Worm (Caenorhabditis elegans) whole organism, L1 larva: ENCODE results near the gene C08F8.6.
"Not testable (repeated sequence)": the region's sequence is repeated elsewhere in the genome, so short reads cannot be mapped to it uniquely, and the experiment has no call there.

Experiments used
- aly-2 ChIP-seq: fragments of 150-350 bp; optimal IDR thresholded peaks from 2 replicates; lab custom pipeline; 2014; ENCODE audit warnings: missing biosample characterization, missing genetic modification characterization
- ama-1 ChIP-seq: fragments of 150-350 bp; optimal IDR thresholded peaks from 2 replicates; lab custom pipeline; 2014
- efl-3 ChIP-seq: fragments of 200-800 bp; sonication (Bioruptor generic); optimal IDR thresholded peaks from 2 replicates; lab custom pipeline; 2018; ENCODE audit warnings: mild to moderate bottlenecking, missing genetic modification characterization, missing compliant biosample characterization
- lir-3 ChIP-seq: sonication (generic microtip); optimal IDR thresholded peaks from 2 replicates; lab custom pipeline; 2016; ENCODE audit warnings: mild to moderate bottlenecking, missing genetic modification characterization, moderate library complexity, missing compliant biosample characterization; ENCODE audit not compliant: poor library complexity
- nhr-11 ChIP-seq: fragments of 150-350 bp; optimal IDR thresholded peaks from 2 replicates; lab custom pipeline; 2014; ENCODE audit warnings: missing biosample characterization, missing genetic modification characterization

ce11 chrIV:11179123-11179740, 14.5 kb upstream of the C08F8.6 start, which contains the start of gene cpt-2:
- TF ChIP-seq aly-2 (tag; lab: Kevin White, UChicago) (peak; percentile 54), lir-3 (peak; percentile 81), nhr-11 (tag; lab: Kevin White, UChicago) (peak; percentile 83), ama-1 (lab: Kevin White, UChicago) (peak; percentile 37)
- TF ChIP-seq efl-3 (GFP tag; lab: Kevin White, UChicago), result not testable (repeated sequence)
